Worm (Caenorhabditis elegans) whole organism, late embryonic: ENCODE measurements around the gene C02B8.3.

Experiments used
- K02D7.2 ChIP-seq: sonication (generic microtip); optimal IDR thresholded peaks from 2 replicates; lab custom pipeline; 2017; ENCODE audit warnings: mild to moderate bottlenecking, missing genetic modification characterization, missing compliant biosample characterization
- ceh-24 ChIP-seq: sonication (generic microtip); optimal IDR thresholded peaks from 2 replicates; lab custom pipeline; 2016; ENCODE audit warnings: mild to moderate bottlenecking, missing genetic modification characterization, missing compliant biosample characterization
- ceh-34 ChIP-seq: sonication (generic microtip); optimal IDR thresholded peaks from 2 replicates; lab custom pipeline; 2016; ENCODE audit warnings: mild to moderate bottlenecking, missing genetic modification characterization, missing compliant biosample characterization
- eyg-1 ChIP-seq: sonication (generic microtip); optimal IDR thresholded peaks from 2 replicates; lab custom pipeline; 2016; ENCODE audit warnings: missing genotype, missing genetic modification characterization, missing compliant biosample characterization
- lin-11 ChIP-seq: fragments of 200-800 bp; sonication (Bioruptor generic); optimal IDR thresholded peaks from 2 replicates; lab custom pipeline; 2018; ENCODE audit warnings: mild to moderate bottlenecking, missing genetic modification characterization, missing compliant biosample characterization
- odd-2 ChIP-seq: sonication (generic microtip); optimal IDR thresholded peaks from 2 replicates; lab custom pipeline; 2017; ENCODE audit warnings: antibody characterized with exemption, mild to moderate bottlenecking, missing genetic modification characterization, missing compliant biosample characterization
- pha-4 ChIP-seq: fragments of 150-350 bp; optimal IDR thresholded peaks from 2 replicates; lab custom pipeline; 2018; ENCODE audit warnings: missing biosample characterization, missing genetic modification reagents, missing genetic modification characterization
- rnt-1 ChIP-seq: sonication (generic microtip); optimal IDR thresholded peaks from 2 replicates; lab custom pipeline; 2016; ENCODE audit warnings: missing genetic modification characterization, missing compliant biosample characterization
- ttx-3 ChIP-seq: sonication (generic microtip); optimal IDR thresholded peaks from 2 replicates; lab custom pipeline; 2016; ENCODE audit warnings: missing genetic modification reagents, missing genetic modification characterization, missing compliant biosample characterization
- unc-55 ChIP-seq: sonication (generic microtip); optimal IDR thresholded peaks from 2 replicates; lab custom pipeline; 2017; ENCODE audit warnings: missing biosample characterization, missing genetic modification reagents, missing genetic modification characterization

DNA sequence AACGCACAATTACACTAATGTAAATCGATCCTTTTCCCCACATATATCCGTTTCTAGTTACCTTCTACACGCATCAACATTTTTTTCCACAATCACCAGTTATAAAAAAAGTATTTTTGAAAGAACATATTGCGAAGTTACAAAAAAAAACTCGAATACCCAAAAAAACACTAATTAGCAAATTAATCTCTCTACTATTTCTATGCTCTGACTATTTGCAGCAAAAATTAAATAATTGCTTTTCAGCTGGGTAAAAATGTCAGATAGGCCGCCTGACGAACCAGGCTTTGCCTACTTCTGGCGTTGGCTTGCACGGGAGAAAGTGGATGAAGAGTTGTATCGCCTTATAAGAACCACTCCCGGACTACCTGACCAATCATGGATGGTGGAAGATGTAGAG is 29.1 kb upstream of the C02B8.3 start, which contains the start of gene K07E3.1:
- no peak for TF ChIP-seq ceh-34 (tag; lab: Kevin White, UChicago)
- TF ChIP-seq ceh-24 (tag; lab: Kevin White, UChicago): no peak
- no peak for TF ChIP-seq rnt-1 (tag; lab: Kevin White, UChicago)
- TF ChIP-seq odd-2: no peak
- TF ChIP-seq K02D7.2 (tag; lab: Kevin White, UChicago): no peak
- TF ChIP-seq lin-11 (tag; lab: Kevin White, UChicago): no peak
- TF ChIP-seq pha-4 (tag; lab: Kevin White, UChicago): no peak
- TF ChIP-seq eyg-1 (tag; lab: Kevin White, UChicago): no peak
- no peak for TF ChIP-seq unc-55 (GFP tag; lab: Kevin White, UChicago)
- no peak for TF ChIP-seq ttx-3 (tag; lab: Kevin White, UChicago)
